Fruit fly (Drosophila melanogaster): ENCODE results near the gene CG3164.

DNA sequence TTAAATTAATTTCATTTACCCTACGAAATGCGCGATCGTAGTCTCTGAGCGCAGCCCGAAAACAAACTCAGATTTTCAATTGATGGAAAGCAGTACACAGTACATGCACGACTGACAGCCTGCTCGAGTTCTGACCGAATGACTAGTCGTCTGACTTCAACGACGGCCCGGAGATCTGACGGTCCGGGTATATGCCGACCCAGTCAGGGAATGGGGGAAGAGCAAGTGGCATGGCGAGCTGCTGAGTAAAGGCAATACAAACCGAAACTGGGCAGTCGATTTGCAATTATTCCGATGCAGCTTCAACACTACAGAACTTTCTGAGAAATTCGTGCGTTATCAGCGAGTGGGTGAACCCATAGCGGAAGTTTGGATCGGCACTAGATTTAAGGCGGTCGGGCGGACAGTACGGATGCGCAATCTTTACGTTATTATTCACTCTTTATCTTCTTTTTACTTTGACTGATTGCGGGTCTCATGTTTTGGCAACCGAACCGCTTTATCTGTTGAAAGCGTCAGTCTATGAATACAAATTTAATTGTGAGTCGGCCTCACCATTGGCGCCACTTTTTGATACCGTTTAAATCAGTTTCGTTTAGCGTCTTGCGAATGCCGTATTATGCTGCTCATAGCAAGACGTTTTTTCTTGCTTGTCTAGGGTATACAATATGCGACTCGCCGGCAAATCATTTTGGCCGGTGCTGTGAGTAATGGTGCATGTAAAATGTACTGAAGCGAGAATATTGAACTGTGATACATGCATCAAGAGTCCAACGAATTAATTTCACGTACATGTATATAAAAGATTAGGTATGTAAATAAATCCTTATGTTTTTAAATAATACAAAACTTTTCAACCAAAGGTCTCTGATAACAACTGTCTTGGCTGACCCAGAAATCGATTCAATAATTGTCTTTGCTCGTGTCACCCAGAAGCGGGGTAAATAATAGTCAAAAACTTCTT lies 9.8 kb downstream of the CG3164 start:
- no peak for TF ChIP-seq CTCF (optimal IDR thresholded peaks at IDR 0.05)
- no peak for TF ChIP-seq CG8478 (optimal IDR thresholded peaks at IDR 0.05)

Data from S2 (cell line).